Worm (Caenorhabditis elegans): ENCODE data around the gene C47A4.1.

ce11 chrIV:13727865-13728264 lies 11.7 kb upstream of the C47A4.1 start:
- no peak for TF ChIP-seq him-1 (tag; optimal IDR thresholded peaks at IDR 0.05)
- no peak for TF ChIP-seq W03F9.2 (tag; optimal IDR thresholded peaks at IDR 0.05)
- no peak for TF ChIP-seq dao-5 (tag; optimal IDR thresholded peaks at IDR 0.05)
